Worm (Caenorhabditis elegans) whole organism, early embryonic: ENCODE data around the gene rabr-1.

ENCODE experiments used
- F13C5.2 ChIP-seq: sonication (generic microtip); optimal IDR thresholded peaks from 2 replicates; lab custom pipeline; 2017; ENCODE audit warnings: mild to moderate bottlenecking, missing genetic modification characterization, inconsistent platforms, missing compliant biosample characterization
- aly-1 ChIP-seq: sonication (generic microtip); optimal IDR thresholded peaks from 2 replicates; lab custom pipeline; 2016; ENCODE audit warnings: missing genetic modification characterization, missing compliant biosample characterization
- ama-1 ChIP-seq: fragments of 150-350 bp; optimal IDR thresholded peaks from 2 replicates; lab custom pipeline; 2014
- flt-1 ChIP-seq: fragments of 200-800 bp; sonication (Bioruptor generic); IDR thresholded peaks from 2 replicates; pipeline ENCODE4 v1.3.6; 2022; ENCODE audit warnings: missing genetic modification characterization, missing compliant biosample characterization
- pes-1 ChIP-seq: fragments of 200-800 bp; sonication (Bioruptor generic); IDR thresholded peaks from 2 replicates; pipeline ENCODE4 v1.3.6; 2022; ENCODE audit warnings: missing genetic modification reagents, missing genetic modification characterization, missing compliant biosample characterization
- scrt-1 ChIP-seq: fragments of 200-800 bp; sonication (Bioruptor generic); IDR thresholded peaks from 2 replicates; pipeline ENCODE4 v1.3.6; 2022; ENCODE audit warnings: missing genetic modification characterization, missing compliant biosample characterization
- tbx-11 ChIP-seq: fragments of 200-800 bp; sonication (Bioruptor generic); IDR thresholded peaks from 2 replicates; pipeline ENCODE4 v1.3.6; 2022; ENCODE audit warnings: missing genetic modification characterization, missing compliant biosample characterization
- tra-4 ChIP-seq: sonication (generic microtip); optimal IDR thresholded peaks from 2 replicates; lab custom pipeline; 2017; ENCODE audit warnings: missing genetic modification characterization, missing compliant biosample characterization

DNA sequence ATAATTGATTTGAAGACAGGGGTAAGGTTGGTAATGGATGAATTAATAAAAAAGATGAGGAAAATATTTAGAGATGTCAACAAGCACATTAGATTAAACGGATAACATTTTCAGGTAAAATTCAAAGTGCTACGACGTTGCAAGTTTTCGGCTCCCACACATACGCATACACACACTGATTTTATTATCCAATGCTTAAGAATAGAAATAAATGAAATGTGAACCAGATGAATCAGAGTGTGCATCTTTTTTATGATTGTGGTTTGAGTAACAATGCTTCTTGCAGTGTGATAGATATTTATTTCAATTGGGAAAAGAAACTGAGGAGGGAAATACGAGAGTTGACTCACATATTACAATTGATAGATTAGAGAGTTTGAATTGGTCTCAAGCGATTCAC lies 42.7 kb downstream of the rabr-1 start:
- TF ChIP-seq tbx-11 (GFP tag; lab: Robert Waterston, UW), result no peak
- TF ChIP-seq ama-1, result no peak
- no peak for TF ChIP-seq flt-1
- no peak for TF ChIP-seq aly-1 (tag; lab: Kevin White, UChicago)
- TF ChIP-seq scrt-1 (GFP tag; lab: Robert Waterston, UW), result no peak
- TF ChIP-seq pes-1 (GFP tag; lab: Robert Waterston, UW), result no peak
- no peak for TF ChIP-seq tra-4 (tag; lab: Kevin White, UChicago)
- no peak for TF ChIP-seq F13C5.2 (tag; lab: Kevin White, UChicago)
